Worm (Caenorhabditis elegans) whole organism, late embryonic: ENCODE results near the gene cdk-1.

Experiments
- ama-1 ChIP-seq: fragments of 150-350 bp; optimal IDR thresholded peaks from 2 replicates; lab custom pipeline; 2014
- ceh-18 ChIP-seq: sonication (generic microtip); optimal IDR thresholded peaks from 2 replicates; lab custom pipeline; 2016; ENCODE audit warnings: missing genetic modification characterization, missing compliant biosample characterization
- ceh-22 ChIP-seq: sonication (generic microtip); optimal IDR thresholded peaks from 2 replicates; lab custom pipeline; 2017; ENCODE audit warnings: missing biosample characterization, missing genetic modification characterization
- che-1 ChIP-seq: sonication (generic microtip); optimal IDR thresholded peaks from 2 replicates; lab custom pipeline; 2016; ENCODE audit warnings: mild to moderate bottlenecking, missing genetic modification characterization, missing compliant biosample characterization
- elt-2 ChIP-seq: sonication (generic microtip); optimal IDR thresholded peaks from 2 replicates; lab custom pipeline; 2016; ENCODE audit warnings: missing genetic modification reagents, missing genetic modification characterization, missing compliant biosample characterization
- fax-1 ChIP-seq: sonication (generic microtip); optimal IDR thresholded peaks from 2 replicates; lab custom pipeline; 2016; ENCODE audit warnings: missing genotype, missing genetic modification characterization, missing compliant biosample characterization
- lim-6 ChIP-seq: sonication (generic microtip); optimal IDR thresholded peaks from 2 replicates; lab custom pipeline; 2016; ENCODE audit warnings: missing genetic modification characterization, missing compliant biosample characterization
- nhr-232 ChIP-seq: sonication (generic microtip); optimal IDR thresholded peaks from 2 replicates; lab custom pipeline; 2016; ENCODE audit warnings: missing genetic modification characterization, missing compliant biosample characterization
- pqm-1 ChIP-seq: sonication (generic microtip); optimal IDR thresholded peaks from 2 replicates; lab custom pipeline; 2016; ENCODE audit warnings: missing genetic modification characterization, missing compliant biosample characterization
- zip-5 ChIP-seq: sonication (generic microtip); optimal IDR thresholded peaks from 2 replicates; lab custom pipeline; 2016; ENCODE audit warnings: missing genetic modification characterization, missing compliant biosample characterization

- TF ChIP-seq elt-2 (tag; lab: Kevin White, UChicago) (no peak), ama-1 (lab: Kevin White, UChicago) (no peak), ceh-18 (no peak), che-1 (tag; lab: Kevin White, UChicago) (no peak), pqm-1 (no peak), ceh-22 (no peak), lim-6 (tag; lab: Kevin White, UChicago) (no peak), nhr-232 (tag; lab: Kevin White, UChicago) (no peak), zip-5 (tag; lab: Kevin White, UChicago) (no peak), fax-1 (no peak)
These were observed 607 bp upstream of the cdk-1 start for ce11 chrIII:9746665-9747064.
